Fruit fly (Drosophila melanogaster) whole organism, adult: ENCODE measurements around the gene Hmx.

ENCODE experiments used
- CG11617 ChIP-seq: fragments of 200-800 bp; sonication (Bioruptor generic); optimal IDR thresholded peaks from 2 replicates; lab custom pipeline; 2017; ENCODE audit warnings: mild to moderate bottlenecking, missing biosample characterization, missing genetic modification reagents, missing genetic modification characterization
- CG12768 ChIP-seq: fragments of 200-800 bp; sonication (Bioruptor generic); optimal IDR thresholded peaks from 2 replicates; lab custom pipeline; 2017; ENCODE audit warnings: missing biosample characterization, missing genetic modification characterization, mild to moderate bottlenecking, moderate library complexity, missing genetic modification reagents
- CG14711 ChIP-seq: fragments of 200-800 bp; sonication (Bioruptor generic); optimal IDR thresholded peaks from 2 replicates; lab custom pipeline; 2018; ENCODE audit warnings: missing biosample characterization, mild to moderate bottlenecking, missing genetic modification characterization, moderate library complexity
- CG1620 ChIP-seq: fragments of 200-800 bp; sonication (Bioruptor generic); optimal IDR thresholded peaks from 2 replicates; lab custom pipeline; 2016; ENCODE audit warnings: missing biosample characterization, missing genetic modification characterization
- CG33017 ChIP-seq: fragments of 200-800 bp; sonication (Bioruptor generic); optimal IDR thresholded peaks from 2 replicates; lab custom pipeline; 2018; ENCODE audit warnings: missing biosample characterization, mild to moderate bottlenecking, missing genetic modification characterization, moderate library complexity
- CG5204 ChIP-seq: fragments of 200-800 bp; sonication (Bioruptor generic); optimal IDR thresholded peaks from 2 replicates; lab custom pipeline; 2016; ENCODE audit warnings: missing biosample characterization, missing genetic modification characterization
- CG7045 ChIP-seq: fragments of 200-800 bp; sonication (Bioruptor generic); optimal IDR thresholded peaks from 2 replicates; lab custom pipeline; 2017; ENCODE audit warnings: missing biosample characterization, mild to moderate bottlenecking, missing genetic modification characterization
- CG7101 ChIP-seq: fragments of 200-800 bp; sonication (Bioruptor generic); optimal IDR thresholded peaks from 2 replicates; lab custom pipeline; 2018; ENCODE audit warnings: missing biosample characterization, mild to moderate bottlenecking, missing genetic modification characterization, moderate library complexity
- Clk ChIP-seq: fragments of 200-800 bp; sonication (Bioruptor generic); optimal IDR thresholded peaks from 2 replicates; lab custom pipeline; 2017; ENCODE audit warnings: missing biosample characterization, missing genetic modification characterization
- Crg-1 ChIP-seq: fragments of 200-800 bp; sonication (Bioruptor generic); optimal IDR thresholded peaks from 2 replicates; lab custom pipeline; 2016; ENCODE audit warnings: missing biosample characterization, missing genetic modification characterization
- Hr96 ChIP-seq: fragments of 200-800 bp; sonication (Bioruptor generic); optimal IDR thresholded peaks from 2 replicates; lab custom pipeline; 2016; ENCODE audit warnings: missing biosample characterization, missing genetic modification characterization
- Mnt ChIP-seq: fragments of 200-800 bp; sonication (Bioruptor generic); optimal IDR thresholded peaks from 2 replicates; lab custom pipeline; 2016; ENCODE audit warnings: missing biosample characterization, mild to moderate bottlenecking, missing genetic modification characterization
- bab1 ChIP-seq: fragments of 200-800 bp; sonication (Bioruptor generic); optimal IDR thresholded peaks from 3 replicates; lab custom pipeline; 2019; ENCODE audit warnings: missing biosample characterization, mild to moderate bottlenecking, missing genetic modification characterization, moderate library complexity
- cic ChIP-seq: fragments of 200-800 bp; sonication (Bioruptor generic); optimal IDR thresholded peaks from 2 replicates; lab custom pipeline; 2017; ENCODE audit warnings: missing biosample characterization, mild to moderate bottlenecking, missing genetic modification characterization, moderate library complexity
- cnc ChIP-seq, 2 experiments: fragments of >200 bp; optimal IDR thresholded peaks; 2 replicates each; lab custom pipeline; 2017
- kay ChIP-seq: fragments of 200-800 bp; sonication (Bioruptor generic); peaks from one replicate; lab custom pipeline; 2016; ENCODE audit warnings: missing biosample characterization, missing genetic modification characterization, borderline replicate concordance
- ovo ChIP-seq: fragments of 200-800 bp; sonication (Bioruptor generic); optimal IDR thresholded peaks from 2 replicates; lab custom pipeline; 2016; ENCODE audit warnings: missing biosample characterization, missing genetic modification characterization
- pad ChIP-seq: fragments of 200-800 bp; sonication (Bioruptor generic); optimal IDR thresholded peaks from 3 replicates; lab custom pipeline; 2017; ENCODE audit warnings: missing biosample characterization, missing genetic modification characterization, mild to moderate bottlenecking, moderate library complexity, missing genetic modification reagents
- tj ChIP-seq: fragments of 200-800 bp; sonication (Bioruptor generic); optimal IDR thresholded peaks from 3 replicates; lab custom pipeline; 2017; ENCODE audit warnings: missing biosample characterization, mild to moderate bottlenecking, missing genetic modification characterization, moderate library complexity
- toe ChIP-seq: fragments of 200-800 bp; sonication (Bioruptor generic); optimal IDR thresholded peaks from 2 replicates; lab custom pipeline; 2016; ENCODE audit warnings: missing biosample characterization, missing genetic modification characterization

The Hmx gene

DNA sequence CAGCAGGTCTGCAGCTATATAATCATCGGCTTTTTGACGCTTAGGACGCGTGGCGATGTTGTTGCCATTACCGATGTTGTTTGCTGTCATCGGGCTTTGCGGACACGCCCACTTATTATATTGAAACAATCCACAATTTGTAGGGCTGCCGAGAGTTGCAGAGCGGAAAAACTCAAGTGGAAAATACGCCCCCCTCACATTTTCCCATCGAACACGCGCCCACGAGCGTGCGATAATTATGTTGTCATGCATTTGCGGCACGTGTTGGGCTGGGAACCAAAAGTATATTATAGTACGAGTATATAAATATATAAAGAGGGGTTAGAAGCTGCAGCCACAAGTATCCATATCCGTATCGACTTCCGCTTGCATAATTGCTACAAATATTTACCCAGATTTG lies 30.1 kb downstream of the Hmx start:
- TF ChIP-seq cnc (optimal IDR thresholded peaks at IDR 0.05; lab: Kevin White, UChicago) (no peak), CG5204 (GFP tag; lab: Kevin White, UChicago) (no peak), Mnt (GFP tag; lab: Kevin White, UChicago) (no peak), CG12768 (GFP tag; lab: Kevin White, UChicago) (no peak)

DNA sequence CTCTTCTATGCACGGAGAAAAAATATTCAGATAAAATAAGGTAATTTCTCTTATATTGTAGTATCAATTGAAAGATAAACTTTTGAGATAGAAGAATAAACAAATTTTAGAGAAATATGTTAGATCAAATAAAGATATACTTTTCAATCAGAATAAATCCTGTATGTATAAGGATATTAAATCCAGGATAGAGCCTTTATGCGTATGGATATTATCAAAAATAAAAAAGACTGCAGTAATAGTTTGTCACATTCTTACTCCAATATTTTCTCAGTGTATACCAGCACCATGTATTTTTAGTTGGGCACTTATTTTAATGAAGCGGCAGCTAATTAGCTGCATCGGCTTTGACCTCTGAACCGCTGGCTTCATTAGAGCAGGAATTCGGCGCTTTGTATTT lies 33.1 kb downstream of the Hmx start:
- TF ChIP-seq kay (no peak), Clk (no peak), bab1 (GFP tag; lab: Kevin White, UChicago) (no peak), CG5204 (GFP tag; lab: Kevin White, UChicago) (no peak)

DNA sequence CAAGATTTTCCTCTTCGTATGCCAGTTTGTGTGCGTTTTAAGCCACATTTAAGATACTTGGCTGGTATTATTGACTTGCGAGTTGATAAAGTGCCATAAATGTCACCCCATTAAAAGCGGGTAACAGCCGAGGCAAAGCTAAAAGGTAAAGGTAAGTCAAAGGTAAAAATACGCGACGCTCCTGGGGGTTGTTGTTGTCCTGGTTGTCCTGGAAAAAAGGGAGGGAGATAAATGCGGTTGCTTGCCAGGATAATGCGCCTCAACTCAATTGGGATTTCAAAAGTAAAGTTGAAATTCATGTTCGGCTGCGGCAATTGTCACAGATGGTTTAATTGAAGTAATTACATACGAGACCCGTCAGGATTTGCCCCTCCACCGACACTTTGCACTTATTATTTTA lies 34.7 kb downstream of the Hmx start:
- TF ChIP-seq toe (no peak), Hr96 (no peak), cic (GFP tag; lab: Kevin White, UChicago) (no peak), CG33017 (tag; lab: Kevin White, UChicago) (no peak), CG12768 (GFP tag; lab: Kevin White, UChicago) (no peak), CG14711 (no peak), pad (GFP tag; lab: Kevin White, UChicago) (no peak), Crg-1 (no peak), bab1 (GFP tag; lab: Kevin White, UChicago) (no peak), ovo (GFP tag; lab: Kevin White, UChicago) (no peak), CG7101 (tag; lab: Kevin White, UChicago) (no peak), CG11617 (GFP tag; lab: Kevin White, UChicago) (no peak), kay (no peak), CG1620 (GFP tag; lab: Kevin White, UChicago) (no peak), CG5204 (GFP tag; lab: Kevin White, UChicago) (no peak), cnc (optimal IDR thresholded peaks at IDR 0.05; lab: Kevin White, UChicago) (no peak)

DNA sequence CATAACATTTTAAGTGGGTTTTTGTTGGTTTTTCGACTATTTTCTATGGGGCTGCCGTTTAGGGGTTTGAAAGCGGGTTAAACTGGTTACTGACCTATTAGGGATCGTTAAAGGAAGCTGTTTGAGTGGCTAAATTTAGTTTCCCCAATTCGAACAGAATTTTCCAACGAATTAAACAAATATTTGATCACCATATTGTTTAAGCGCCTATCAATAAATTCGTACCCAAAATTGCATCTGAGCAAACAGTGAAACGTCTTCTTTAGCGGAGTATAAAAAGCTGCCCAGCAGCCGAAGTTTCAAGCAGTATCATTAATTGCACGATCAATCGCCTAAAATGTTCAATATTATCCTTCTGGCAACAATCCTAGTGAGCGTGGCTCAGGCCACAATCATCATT lies 35.4 kb downstream of the Hmx start, which contains the start of gene Sgs5bis:
TSS of gene Sgs5bis (plus strand) at position 301 of the 400 bp plus-strand sequence.
- TF ChIP-seq CG7045 (GFP tag; lab: Kevin White, UChicago) (no peak), Hr96 (no peak), CG5204 (GFP tag; lab: Kevin White, UChicago) (no peak), pad (GFP tag; lab: Kevin White, UChicago) (no peak), cnc (optimal IDR thresholded peaks at IDR 0.05; lab: Kevin White, UChicago) (no peak)

DNA sequence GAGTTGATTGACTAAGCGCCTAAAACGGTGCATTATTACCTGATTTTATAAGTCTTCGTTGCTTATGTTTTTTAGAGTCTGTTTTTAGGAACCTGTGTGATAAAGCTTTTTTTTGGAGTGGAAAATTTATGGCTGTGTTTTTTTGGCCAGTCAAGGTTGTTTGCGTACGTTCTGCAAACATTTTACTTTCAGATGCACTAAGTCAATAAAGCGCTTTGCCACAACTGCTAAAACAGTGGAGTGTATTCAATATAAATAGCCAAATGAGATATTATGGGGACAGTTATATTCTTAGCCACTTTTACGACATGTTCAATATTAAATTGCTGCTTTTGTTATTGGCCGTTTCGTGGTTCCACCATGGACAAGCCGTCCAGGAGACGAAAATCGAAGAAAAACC lies 36.4 kb downstream of the Hmx start, which contains the start of gene Sgs5:
TSS of gene Sgs5 (plus strand) at position 279 of the 400 bp plus-strand sequence.
- TF ChIP-seq cnc (optimal IDR thresholded peaks at IDR 0.05; lab: Kevin White, UChicago) (no peak), CG7101 (tag; lab: Kevin White, UChicago) (no peak), CG1620 (GFP tag; lab: Kevin White, UChicago) (no peak), toe (no peak), CG33017 (tag; lab: Kevin White, UChicago) (no peak), Hr96 (no peak)

DNA sequence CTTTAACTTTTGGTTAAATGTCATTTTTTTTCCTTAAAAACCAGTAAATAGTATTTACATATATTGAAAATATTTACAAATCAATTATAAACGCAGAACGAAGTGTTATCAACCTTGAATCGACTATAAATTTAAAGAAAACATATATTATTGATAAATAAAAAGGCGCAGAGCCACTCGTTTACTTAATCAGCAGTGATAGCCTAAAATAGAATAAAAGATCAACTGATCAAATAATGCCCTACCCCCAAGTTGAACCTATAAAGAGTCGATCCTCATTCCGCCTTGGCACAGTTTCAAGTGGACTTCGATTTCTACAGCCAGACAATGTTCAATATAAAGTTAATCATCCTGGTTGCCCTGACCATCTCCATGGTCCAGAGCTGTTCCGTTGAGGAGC lies 37.5 kb downstream of the Hmx start, which contains the start of gene CG7606:
TSS of gene CG7606 (plus strand) at position 301 of the 400 bp plus-strand sequence.
- TF ChIP-seq CG11617 (GFP tag; lab: Kevin White, UChicago): no peak
- TF ChIP-seq ovo (GFP tag; lab: Kevin White, UChicago): no peak
- no peak for TF ChIP-seq Hr96
- no peak for TF ChIP-seq kay
- TF ChIP-seq bab1 (GFP tag; lab: Kevin White, UChicago): no peak
- no peak for TF ChIP-seq CG1620 (GFP tag; lab: Kevin White, UChicago)
- TF ChIP-seq CG5204 (GFP tag; lab: Kevin White, UChicago): no peak

DNA sequence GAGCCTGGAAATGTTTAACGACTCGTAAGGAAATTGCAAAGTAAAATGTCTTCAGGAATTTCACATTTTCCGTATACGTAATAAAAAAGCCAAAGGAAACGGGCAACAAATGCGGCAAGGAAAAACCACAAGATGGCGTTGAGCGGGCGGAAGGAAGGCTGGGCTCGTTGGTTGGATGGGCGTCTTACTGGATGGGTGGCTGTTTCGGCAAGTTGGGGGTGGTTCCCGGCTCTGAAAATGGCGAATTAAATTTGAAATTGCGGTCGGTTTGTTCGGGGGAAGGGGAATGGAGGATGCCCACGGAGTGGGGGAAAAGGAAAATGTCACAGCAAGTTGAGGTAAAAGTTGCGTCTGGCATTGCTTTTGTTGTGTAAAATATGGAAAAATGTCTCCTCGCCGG lies 41.0 kb downstream of the Hmx start:
- TF ChIP-seq tj (GFP tag; lab: Kevin White, UChicago) (no peak), toe (no peak)

DNA sequence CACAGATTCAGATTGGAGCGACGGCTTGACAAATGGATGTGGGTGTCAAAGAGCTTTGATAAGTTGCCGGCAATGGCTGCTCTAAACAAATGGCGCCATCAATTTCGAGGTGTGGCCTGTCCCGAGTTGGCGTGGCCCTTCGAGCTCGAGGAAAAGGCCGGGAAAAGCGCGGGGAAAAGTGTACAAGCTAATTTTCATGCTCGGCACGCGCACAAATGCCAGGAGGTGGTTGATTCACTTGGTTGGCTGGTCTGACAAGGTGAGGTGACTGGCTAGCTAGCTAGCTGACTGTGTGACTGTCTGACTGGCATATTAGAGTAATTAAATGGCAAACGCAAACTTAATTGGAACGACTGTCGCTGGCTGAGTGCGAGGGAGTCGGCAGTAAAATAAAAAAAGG lies 43.1 kb downstream of the Hmx start:
- TF ChIP-seq toe: no peak
- no peak for TF ChIP-seq pad (GFP tag; lab: Kevin White, UChicago)
- no peak for TF ChIP-seq CG33017 (tag; lab: Kevin White, UChicago)
- TF ChIP-seq tj (GFP tag; lab: Kevin White, UChicago): no peak

DNA sequence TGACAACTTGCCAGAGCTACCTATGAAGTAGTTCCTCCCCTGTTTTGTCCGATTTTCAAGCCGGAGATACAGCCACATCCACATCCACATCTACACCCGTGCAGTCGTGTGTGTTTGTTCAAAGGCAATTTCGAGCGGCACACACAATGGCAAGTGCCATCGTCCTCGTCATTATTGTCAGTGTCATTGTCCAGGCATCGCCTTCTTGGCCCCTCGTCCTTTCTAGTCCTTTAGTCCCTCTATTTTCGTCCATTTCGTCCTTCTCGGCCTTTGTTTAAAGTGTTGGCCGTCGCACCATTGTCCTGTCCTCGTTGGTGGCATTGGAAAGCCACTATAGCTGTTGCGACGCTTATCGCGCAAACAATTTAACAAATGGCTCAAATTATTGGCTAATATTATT lies 44.2 kb downstream of the Hmx start:
- no peak for TF ChIP-seq CG5204 (GFP tag; lab: Kevin White, UChicago)
- no peak for TF ChIP-seq Hr96
- no peak for TF ChIP-seq tj (GFP tag; lab: Kevin White, UChicago)
- TF ChIP-seq CG33017 (tag; lab: Kevin White, UChicago): no peak
- TF ChIP-seq Clk: no peak
- TF ChIP-seq pad (GFP tag; lab: Kevin White, UChicago): no peak
- no peak for TF ChIP-seq CG7045 (GFP tag; lab: Kevin White, UChicago)
- no peak for TF ChIP-seq bab1 (GFP tag; lab: Kevin White, UChicago)
- TF ChIP-seq ovo (GFP tag; lab: Kevin White, UChicago): no peak
- no peak for TF ChIP-seq cnc (optimal IDR thresholded peaks at IDR 0.05; lab: Kevin White, UChicago)
- no peak for TF ChIP-seq CG12768 (GFP tag; lab: Kevin White, UChicago)
- no peak for TF ChIP-seq CG1620 (GFP tag; lab: Kevin White, UChicago)
- TF ChIP-seq kay: no peak
- no peak for TF ChIP-seq CG7101 (tag; lab: Kevin White, UChicago)
- no peak for TF ChIP-seq CG14711
- no peak for TF ChIP-seq CG11617 (GFP tag; lab: Kevin White, UChicago)
